Fruit fly (Drosophila melanogaster): ENCODE measurements around the gene CG12535.

Gene CG12535

DNA sequence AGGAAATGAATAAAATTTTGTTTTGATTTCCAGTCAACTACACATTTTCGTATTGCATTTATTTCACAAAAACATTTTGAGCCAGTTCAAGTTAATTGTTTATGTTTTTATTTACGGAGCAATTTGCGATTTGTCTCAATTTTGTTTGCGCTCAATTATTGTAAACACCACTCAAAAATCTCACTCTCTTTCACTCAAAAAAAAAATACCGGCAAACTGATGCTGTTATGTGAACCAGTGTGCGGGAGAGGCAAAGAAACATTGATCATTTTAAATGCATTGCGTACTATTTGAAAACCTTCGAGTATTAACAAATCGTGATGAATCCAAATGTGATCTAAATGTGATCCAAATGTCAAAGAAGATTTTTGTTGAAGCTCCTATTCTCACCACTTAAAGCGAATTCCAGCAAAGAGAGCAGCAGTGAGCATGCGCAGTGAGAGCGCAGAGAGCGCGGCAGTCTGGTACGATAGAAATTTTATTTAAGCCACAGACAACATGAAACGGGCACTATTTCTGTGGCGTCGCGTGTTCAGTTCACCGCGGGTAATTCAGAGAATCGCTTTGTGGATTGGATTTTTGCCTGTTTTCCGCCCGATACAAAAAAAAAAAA is 76.0 kb downstream of the CG12535 start, which contains the start of gene Myc (continued):
- no peak for TF ChIP-seq tup (GFP tag; optimal IDR thresholded peaks at IDR 0.05)
- no peak for TF ChIP-seq slp2 (GFP tag; optimal IDR thresholded peaks at IDR 0.05)
- no peak for TF ChIP-seq CG15011 (GFP tag; optimal IDR thresholded peaks at IDR 0.05)
- TF ChIP-seq Elba2 (GFP tag; optimal IDR thresholded peaks at IDR 0.05): no peak
- TF ChIP-seq Adf1 (GFP tag; IDR thresholded peaks at IDR 0.05): peak; percentile 26; the same call in 1 of the 2 replicates
- TF ChIP-seq h (optimal IDR thresholded peaks at IDR 0.05): no peak
- no peak for TF ChIP-seq CG1233 (GFP tag; optimal IDR thresholded peaks at IDR 0.05)
- TF ChIP-seq sim (GFP tag; IDR thresholded peaks at IDR 0.05): no peak
- no peak for TF ChIP-seq salm (tag; optimal IDR thresholded peaks at IDR 0.05)
- TF ChIP-seq CG17186 (GFP tag; optimal IDR thresholded peaks at IDR 0.05): no peak
- peak; percentile 82 for TF ChIP-seq chm (GFP tag; IDR thresholded peaks at IDR 0.05)
- TF ChIP-seq gce (GFP tag; IDR thresholded peaks at IDR 0.05): no peak
- TF ChIP-seq jing (GFP tag; optimal IDR thresholded peaks at IDR 0.05): no peak
- TF ChIP-seq Asciz (GFP tag; optimal IDR thresholded peaks at IDR 0.05): peak; percentile 12
- no peak for TF ChIP-seq H15 (GFP tag; IDR thresholded peaks at IDR 0.05)
- peak; percentile 92 for TF ChIP-seq CG2199 (GFP tag; IDR thresholded peaks at IDR 0.05)
- TF ChIP-seq bbx (GFP tag; IDR thresholded peaks at IDR 0.05; ENCODE audit: partially characterized antibody): peak; percentile 45; the same call in 1 of the 2 replicates
- TF ChIP-seq crp (GFP tag; optimal IDR thresholded peaks at IDR 0.05): no peak
- TF ChIP-seq HLHmδ (GFP tag; optimal IDR thresholded peaks at IDR 0.05): peak; percentile 13
- no peak for TF ChIP-seq sisA (GFP tag; IDR thresholded peaks at IDR 0.05)
- no peak for TF ChIP-seq Ada2b (GFP tag; IDR thresholded peaks at IDR 0.05)
- TF ChIP-seq eyg (GFP tag; optimal IDR thresholded peaks at IDR 0.05): no peak
- TF ChIP-seq Dad (GFP tag; optimal IDR thresholded peaks at IDR 0.05): no peak
- no peak for TF ChIP-seq ken (GFP tag; IDR thresholded peaks at IDR 0.05)
- TF ChIP-seq vfl (GFP tag; optimal IDR thresholded peaks at IDR 0.05): no peak
- TF ChIP-seq row (GFP tag; IDR thresholded peaks at IDR 0.05): no peak; the same call in 2 of the 3 replicates
- TF ChIP-seq corto (GFP tag; optimal IDR thresholded peaks at IDR 0.05): no peak
- TF ChIP-seq CG10274 (GFP tag; optimal IDR thresholded peaks at IDR 0.05): no peak
- TF ChIP-seq GATAe (GFP tag; conservative IDR thresholded peaks at IDR 0.05): no peak
- TF ChIP-seq Dip2 (GFP tag; IDR thresholded peaks at IDR 0.05): no peak
- no peak for TF ChIP-seq dmrt11E (tag; optimal IDR thresholded peaks at IDR 0.05)
- TF ChIP-seq dmrt99B (tag; optimal IDR thresholded peaks at IDR 0.05): no peak
- TF ChIP-seq Ets97D (GFP tag; optimal IDR thresholded peaks at IDR 0.05): no peak
- peak; percentile 3 for TF ChIP-seq caup (GFP tag; optimal IDR thresholded peaks at IDR 0.05; ENCODE audit: severe bottlenecking)
- peak; percentile 83 for TF ChIP-seq sqz (GFP tag; optimal IDR thresholded peaks at IDR 0.05)
- TF ChIP-seq shn (GFP tag; optimal IDR thresholded peaks at IDR 0.05): no peak
- TF ChIP-seq sima (GFP tag; optimal IDR thresholded peaks at IDR 0.05): no peak
- TF ChIP-seq CG13894 (tag; optimal IDR thresholded peaks at IDR 0.05): peak; percentile 10
- no peak for TF ChIP-seq mirr (GFP tag; optimal IDR thresholded peaks at IDR 0.05)
- no peak for TF ChIP-seq CG12299 (tag; optimal IDR thresholded peaks at IDR 0.05)
- no peak for TF ChIP-seq Sox102F (GFP tag; optimal IDR thresholded peaks at IDR 0.05)
- TF ChIP-seq Hr51 (GFP tag; optimal IDR thresholded peaks at IDR 0.05): no peak
- TF ChIP-seq D (optimal IDR thresholded peaks at IDR 0.05): no peak
- TF ChIP-seq D (GFP tag; optimal IDR thresholded peaks at IDR 0.05): no peak
- no peak for TF ChIP-seq Stat92E (GFP tag; optimal IDR thresholded peaks at IDR 0.05)
- TF ChIP-seq CG7987 (GFP tag; optimal IDR thresholded peaks at IDR 0.05): peak; percentile 35
- TF ChIP-seq CG3847 (GFP tag; IDR thresholded peaks at IDR 0.05): no peak
- TF ChIP-seq Dbx (GFP tag; IDR thresholded peaks at IDR 0.05): 0 out of 3 replicates have a peak, but pooled peaks have one; percentile 32
- no peak for TF ChIP-seq CG8089 (GFP tag; optimal IDR thresholded peaks at IDR 0.05)
- no peak for TF ChIP-seq tio (GFP tag; optimal IDR thresholded peaks at IDR 0.05)
- TF ChIP-seq otp (GFP tag; IDR thresholded peaks at IDR 0.05): no peak
